Worm (Caenorhabditis elegans): ENCODE measurements around the gene pah-1.

Gene pah-1

DNA sequence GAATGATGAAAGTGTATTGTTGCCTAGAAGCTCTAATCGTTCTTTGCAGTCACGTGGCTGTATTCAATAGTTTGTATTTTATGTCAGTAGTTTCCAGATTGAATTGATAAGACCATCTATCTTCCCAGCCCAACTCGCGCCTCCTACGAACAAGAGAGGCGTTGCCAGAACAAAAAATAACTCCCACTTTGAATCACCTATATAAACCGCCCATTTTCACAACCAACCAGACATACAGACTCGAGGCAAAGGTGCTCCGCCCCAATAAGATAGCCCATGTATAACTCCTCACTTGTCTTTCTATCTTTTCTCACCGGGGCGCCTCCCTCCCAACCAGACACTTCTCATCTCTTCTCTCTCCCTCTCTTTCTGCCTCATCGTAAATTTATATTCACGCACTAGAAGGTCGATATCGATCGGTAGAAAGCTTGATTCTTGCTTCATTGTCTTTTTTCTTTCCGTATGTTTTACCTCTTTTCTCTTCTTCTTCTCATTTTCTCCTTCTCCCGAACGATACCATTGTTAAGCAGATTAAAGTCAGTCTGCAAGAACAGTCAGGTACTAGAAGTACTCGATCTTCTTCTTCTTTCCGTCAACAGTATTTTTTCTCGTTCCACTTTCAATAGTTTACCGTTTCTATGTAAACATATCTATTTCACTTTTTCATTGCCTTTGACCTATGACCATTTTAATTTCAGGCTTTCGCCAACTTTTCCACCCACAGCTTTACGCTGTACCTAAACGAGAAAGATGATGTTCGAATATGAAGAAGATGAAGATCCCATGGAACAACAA is 23.2 kb downstream of the pah-1 start, which contains the start of gene mak-1 (continued):
- no peak for TF ChIP-seq D1046.2 (GFP tag; IDR thresholded peaks at IDR 0.05)
- no peak for TF ChIP-seq T20F7.1 (GFP tag; optimal IDR thresholded peaks at IDR 0.05)
- peak in 1 of 2 experiments; percentile 45 for TF ChIP-seq hif-1 (tag; optimal IDR thresholded peaks at IDR 0.05)
- TF ChIP-seq fos-1 (tag; optimal IDR thresholded peaks at IDR 0.05), result no peak
- no peak for TF ChIP-seq ceh-62 (tag; optimal IDR thresholded peaks at IDR 0.05)
- no peak for TF ChIP-seq ceh-20 (GFP tag; IDR thresholded peaks at IDR 0.05)
- no peak for TF ChIP-seq ceh-82 (tag; optimal IDR thresholded peaks at IDR 0.05)
- TF ChIP-seq hmg-1.1 (GFP tag; IDR thresholded peaks at IDR 0.05), result 0 out of 2 replicates have a peak, but pooled peaks have one; percentile 15
- peak; percentile 73 for TF ChIP-seq dve-1 (tag; optimal IDR thresholded peaks at IDR 0.05; ENCODE audit: insufficient read depth)
- TF ChIP-seq nhr-41 (GFP tag; IDR thresholded peaks at IDR 0.05), result no peak
- peak in 1 of 2 experiments; percentile 33 for TF ChIP-seq lsy-2 (tag; optimal IDR thresholded peaks at IDR 0.05)
- TF ChIP-seq nhr-76 (tag; optimal IDR thresholded peaks at IDR 0.05), result no peak
- peak; percentile 20 for TF ChIP-seq mes-2 (tag; optimal IDR thresholded peaks at IDR 0.05; ENCODE audit: poor library complexity, severe bottlenecking)
- TF ChIP-seq ceh-28 (tag; optimal IDR thresholded peaks at IDR 0.05), result peak; percentile 8
- peak; percentile 87 for TF ChIP-seq nhr-48 (tag; optimal IDR thresholded peaks at IDR 0.05)
- TF ChIP-seq Y105C5A.15 (GFP tag; IDR thresholded peaks at IDR 0.05), result no peak
- peak; percentile 30; the same call in 1 of the 2 replicates for TF ChIP-seq Y48G9A.11 (GFP tag; IDR thresholded peaks at IDR 0.05)
- no peak for TF ChIP-seq lin-29 (GFP tag; IDR thresholded peaks at IDR 0.05)
- peak; percentile 43; the same call in 1 of the 2 replicates for TF ChIP-seq T26A8.4 (GFP tag; IDR thresholded peaks at IDR 0.05)
- TF ChIP-seq lin-15B (tag; optimal IDR thresholded peaks at IDR 0.05), result no peak
- TF ChIP-seq F10B5.3 (tag; optimal IDR thresholded peaks at IDR 0.05), result no peak
- peak; percentile 39 for TF ChIP-seq nhr-6 (tag; optimal IDR thresholded peaks at IDR 0.05)
- TF ChIP-seq ces-1 (GFP tag; optimal IDR thresholded peaks at IDR 0.05), result no peak
- TF ChIP-seq mep-1 (tag; optimal IDR thresholded peaks at IDR 0.05), result no peak
- TF ChIP-seq zfp-2 (tag; optimal IDR thresholded peaks at IDR 0.05), result no peak
- TF ChIP-seq F49E8.2 (tag; optimal IDR thresholded peaks at IDR 0.05; ENCODE audit: borderline replicate concordance), result no peak
- TF ChIP-seq dmd-8 (GFP tag; IDR thresholded peaks at IDR 0.05), result no peak
- no peak for TF ChIP-seq dmd-9 (GFP tag; IDR thresholded peaks at IDR 0.05)
- TF ChIP-seq nhr-25 (tag; optimal IDR thresholded peaks at IDR 0.05; ENCODE audit: borderline replicate concordance, insufficient read depth), result no peak
- no peak for TF ChIP-seq aly-2 (tag; optimal IDR thresholded peaks at IDR 0.05)
- no peak for TF ChIP-seq F44E2.7 (GFP tag; IDR thresholded peaks at IDR 0.05)
- peak; percentile 48 for TF ChIP-seq hlh-30 (tag; optimal IDR thresholded peaks at IDR 0.05; ENCODE audit: insufficient read depth)
- TF ChIP-seq vab-7 (GFP tag; IDR thresholded peaks at IDR 0.05), result 0 out of 2 replicates have a peak, but pooled peaks have one; percentile 4

- TF ChIP-seq pha-4 (GFP tag; IDR thresholded peaks at IDR 0.05), result no peak
- no peak for TF ChIP-seq pha-4 (tag; optimal IDR thresholded peaks at IDR 0.05)
- no peak for TF ChIP-seq daf-16 (GFP tag; optimal IDR thresholded peaks at IDR 0.05)
- no peak for TF ChIP-seq daf-16 (tag; optimal IDR thresholded peaks at IDR 0.05)
- peak in 1 of 2 experiments; percentile 42 for TF ChIP-seq lsy-2 (tag; optimal IDR thresholded peaks at IDR 0.05)
- TF ChIP-seq nhr-76 (tag; optimal IDR thresholded peaks at IDR 0.05), result no peak
- peak; percentile 46; the same call in 1 of the 2 replicates for TF ChIP-seq hmg-1.1 (GFP tag; IDR thresholded peaks at IDR 0.05)
- TF ChIP-seq zip-2 (tag; optimal IDR thresholded peaks at IDR 0.05), result no peak
- TF ChIP-seq hlh-30 (tag; optimal IDR thresholded peaks at IDR 0.05; ENCODE audit: insufficient read depth), result peak; percentile 69
Observed at ce11 chrII:8742972-8743371, 23.8 kb downstream of the pah-1 start.
